Fruit fly (Drosophila melanogaster): ENCODE measurements around the gene Ddc.

- TF ChIP-seq br (GFP tag; optimal IDR thresholded peaks at IDR 0.05) (peak; percentile 89), OdsH (GFP tag; optimal IDR thresholded peaks at IDR 0.05) (peak; percentile 88), sv (GFP tag; optimal IDR thresholded peaks at IDR 0.05) (peak; percentile 63), pan (optimal IDR thresholded peaks at IDR 0.05) (no peak), lola (GFP tag; optimal IDR thresholded peaks at IDR 0.05) (no peak), tai (GFP tag; optimal IDR thresholded peaks at IDR 0.05) (peak; percentile 63), Jra (GFP tag; optimal IDR thresholded peaks at IDR 0.05) (peak; percentile 16), brk (GFP tag; optimal IDR thresholded peaks at IDR 0.05) (peak; percentile 58), usp (GFP tag; optimal IDR thresholded peaks at IDR 0.05) (no peak), Dfd (GFP tag; optimal IDR thresholded peaks at IDR 0.05) (peak; percentile 95), fru (GFP tag; optimal IDR thresholded peaks at IDR 0.05) (peak; percentile 87), h (GFP tag; optimal IDR thresholded peaks at IDR 0.05) (peak; percentile 91), dl (GFP tag; optimal IDR thresholded peaks at IDR 0.05; ENCODE audit: insufficient read depth in 1 of 2, partially characterized antibody in 2 of 2) (no peak)
Observed at dm6 chr2L:19141435-19142126, 21.5 kb upstream of the Ddc start.

Measured in whole organism, wandering third instar larva.